Worm (Caenorhabditis elegans) whole organism, mixed stage, embryonic: ENCODE data around the gene clk-1.

Experiments used
- M03D4.4 ChIP-seq: sonication (generic microtip); optimal IDR thresholded peaks from 2 replicates; lab custom pipeline; 2017; ENCODE audit warnings: mild to moderate bottlenecking, missing genetic modification characterization, missing compliant biosample characterization
- bed-3 ChIP-seq: fragments of 200-800 bp; sonication (Bioruptor generic); optimal IDR thresholded peaks from 3 replicates; lab custom pipeline; 2018; ENCODE audit warnings: mild to moderate bottlenecking, missing genetic modification characterization, moderate library complexity, missing compliant biosample characterization
- blmp-1 ChIP-seq: fragments of 150-350 bp; optimal IDR thresholded peaks from 2 replicates; lab custom pipeline; 2014; ENCODE audit warnings: missing biosample characterization, missing genetic modification characterization
- ceh-39 ChIP-seq: fragments of 150-350 bp; optimal IDR thresholded peaks from 2 replicates; lab custom pipeline; 2014; ENCODE audit warnings: missing biosample characterization, missing genetic modification characterization
- ceh-43 ChIP-seq: fragments of 200-800 bp; sonication (Bioruptor generic); optimal IDR thresholded peaks from 2 replicates; lab custom pipeline; 2018; ENCODE audit warnings: mild to moderate bottlenecking, missing genetic modification characterization, moderate library complexity, missing compliant biosample characterization
- ceh-83 ChIP-seq: fragments of 200-800 bp; sonication (Bioruptor generic); optimal IDR thresholded peaks from 2 replicates; lab custom pipeline; 2018; ENCODE audit warnings: mild to moderate bottlenecking, missing genetic modification characterization, missing compliant biosample characterization
- ces-1 ChIP-seq: fragments of 150-350 bp; optimal IDR thresholded peaks from 2 replicates; lab custom pipeline; 2014; ENCODE audit warnings: missing biosample characterization, missing genetic modification reagents, missing genetic modification characterization
- cnd-1 ChIP-seq: fragments of 200-800 bp; sonication (Bioruptor generic); optimal IDR thresholded peaks from 2 replicates; lab custom pipeline; 2018; ENCODE audit warnings: mild to moderate bottlenecking, missing genetic modification characterization, missing compliant biosample characterization
- drap-1 ChIP-seq: fragments of 200-800 bp; sonication (Bioruptor generic); optimal IDR thresholded peaks from 3 replicates; lab custom pipeline; 2018; ENCODE audit warnings: mild to moderate bottlenecking, missing genetic modification characterization, missing compliant biosample characterization
- elt-1 ChIP-seq: sonication (generic microtip); optimal IDR thresholded peaks from 2 replicates; lab custom pipeline; 2017; ENCODE audit warnings: missing genetic modification characterization, mild to moderate bottlenecking, missing compliant biosample characterization, antibody characterized with exemption, moderate library complexity, borderline replicate concordance; ENCODE audit not compliant: insufficient read depth
- elt-3 ChIP-seq: fragments of 150-350 bp; optimal IDR thresholded peaks from 2 replicates; lab custom pipeline; 2014; ENCODE audit warnings: missing biosample characterization, missing genetic modification characterization
- flh-1 ChIP-seq: fragments of 200-800 bp; sonication (Bioruptor generic); optimal IDR thresholded peaks from 2 replicates; lab custom pipeline; 2018; ENCODE audit warnings: mild to moderate bottlenecking, missing genetic modification characterization, moderate library complexity, missing compliant biosample characterization
- ham-2 ChIP-seq: fragments of 200-800 bp; sonication (Bioruptor generic); optimal IDR thresholded peaks from 2 replicates; lab custom pipeline; 2018; ENCODE audit warnings: mild to moderate bottlenecking, missing genetic modification characterization, missing compliant biosample characterization
- hlh-1 ChIP-seq: fragments of 150-350 bp; optimal IDR thresholded peaks from 2 replicates; lab custom pipeline; 2014; ENCODE audit warnings: missing biosample characterization, missing genetic modification reagents, missing genetic modification characterization
- lin-13 ChIP-seq: fragments of 150-350 bp; optimal IDR thresholded peaks from 2 replicates; lab custom pipeline; 2014; ENCODE audit warnings: missing biosample characterization, missing genetic modification characterization
- lin-32 ChIP-seq: fragments of 200-800 bp; sonication (Bioruptor generic); optimal IDR thresholded peaks from 2 replicates; lab custom pipeline; 2018; ENCODE audit warnings: mild to moderate bottlenecking, missing genetic modification characterization, missing compliant biosample characterization
- lsy-2 ChIP-seq: fragments of 150-350 bp; optimal IDR thresholded peaks from 2 replicates; lab custom pipeline; 2014; ENCODE audit warnings: missing biosample characterization, missing genetic modification characterization
- mab-5 ChIP-seq: fragments of 150-350 bp; optimal IDR thresholded peaks from 2 replicates; lab custom pipeline; 2014; ENCODE audit warnings: missing biosample characterization, missing genetic modification characterization
- mep-1 ChIP-seq: fragments of 150-350 bp; optimal IDR thresholded peaks from 2 replicates; lab custom pipeline; 2017; ENCODE audit warnings: missing biosample characterization, missing genetic modification reagents, missing genetic modification characterization, inconsistent platforms
- mls-2 ChIP-seq: sonication (generic microtip); optimal IDR thresholded peaks from 2 replicates; lab custom pipeline; 2016; ENCODE audit warnings: mild to moderate bottlenecking, missing genetic modification characterization, moderate library complexity, missing compliant biosample characterization
- nhr-12 ChIP-seq: fragments of 150-350 bp; optimal IDR thresholded peaks from 2 replicates; lab custom pipeline; 2014; ENCODE audit warnings: missing biosample characterization, missing genetic modification characterization
- nhr-2 ChIP-seq: fragments of 150-350 bp; optimal IDR thresholded peaks from 2 replicates; lab custom pipeline; 2014; ENCODE audit warnings: missing biosample characterization, missing genetic modification characterization
- nhr-28 ChIP-seq: fragments of 150-350 bp; optimal IDR thresholded peaks from 2 replicates; lab custom pipeline; 2014; ENCODE audit warnings: missing biosample characterization, missing genetic modification characterization
- nhr-76 ChIP-seq: sonication (generic microtip); optimal IDR thresholded peaks from 2 replicates; lab custom pipeline; 2017; ENCODE audit warnings: missing biosample characterization, missing genetic modification characterization
- pha-4 ChIP-seq: fragments of 150-350 bp; optimal IDR thresholded peaks from 2 replicates; lab custom pipeline; 2018; ENCODE audit warnings: missing biosample characterization, missing genetic modification reagents, missing genetic modification characterization
- sem-2 ChIP-seq: fragments of 200-800 bp; sonication (Bioruptor generic); optimal IDR thresholded peaks from 2 replicates; lab custom pipeline; 2018; ENCODE audit warnings: mild to moderate bottlenecking, missing genetic modification characterization, missing compliant biosample characterization
- snpc-4 ChIP-seq: fragments of 150-350 bp; optimal IDR thresholded peaks from 2 replicates; lab custom pipeline; 2014; ENCODE audit warnings: missing biosample characterization, missing genetic modification characterization
- sptf-1 ChIP-seq: sonication (generic microtip); optimal IDR thresholded peaks from 2 replicates; lab custom pipeline; 2017; ENCODE audit warnings: mild to moderate bottlenecking, missing genetic modification characterization, moderate library complexity, missing compliant biosample characterization
- tbx-8 ChIP-seq: fragments of 200-800 bp; sonication (Bioruptor generic); optimal IDR thresholded peaks from 2 replicates; lab custom pipeline; 2018; ENCODE audit warnings: mild to moderate bottlenecking, missing genetic modification characterization, moderate library complexity, missing compliant biosample characterization
- unc-120 ChIP-seq: sonication (generic microtip); optimal IDR thresholded peaks from 2 replicates; lab custom pipeline; 2017; ENCODE audit warnings: missing genetic modification characterization, missing compliant biosample characterization; ENCODE audit not compliant: poor library complexity, severe bottlenecking
- unc-62 ChIP-seq: fragments of 150-350 bp; optimal IDR thresholded peaks from 2 replicates; lab custom pipeline; 2014; ENCODE audit warnings: missing biosample characterization, missing genetic modification reagents, missing genetic modification characterization
- zip-8 ChIP-seq: fragments of 150-350 bp; optimal IDR thresholded peaks from 2 replicates; lab custom pipeline; 2014; ENCODE audit warnings: missing biosample characterization, missing genetic modification characterization

The clk-1 gene

ce11 chrIII:5308278-5308677, 30.6 kb downstream of the clk-1 start, which contains the start of gene mog-3:
Gene mog-3, plus strand, starts transcription at chrIII:5308596.
- TF ChIP-seq sptf-1 (peak; percentile 56), ceh-39 (tag; lab: Kevin White, UChicago) (peak; percentile 40), blmp-1 (no peak), ham-2 (GFP tag; lab: Kevin White, UChicago) (peak; percentile 12), unc-120 (peak; percentile 34), lsy-2 (tag; lab: Kevin White, UChicago) (peak; percentile 58), cnd-1 (tag; lab: Kevin White, UChicago) (peak; percentile 30), ceh-83 (GFP tag; lab: Kevin White, UChicago) (no peak), nhr-2 (tag; lab: Kevin White, UChicago) (peak; percentile 79), lin-13 (peak; percentile 29), hlh-1 (tag; lab: Kevin White, UChicago) (peak; percentile 27), M03D4.4 (tag; lab: Kevin White, UChicago) (no peak), lin-32 (GFP tag; lab: Kevin White, UChicago) (peak; percentile 6), elt-3 (tag; lab: Kevin White, UChicago) (no peak), ces-1 (peak; percentile 58), mep-1 (peak; percentile 73), zip-8 (tag; lab: Kevin White, UChicago) (peak; percentile 87), pha-4 (tag; lab: Kevin White, UChicago) (peak; percentile 25)

ce11 chrIII:5310403-5310802, 32.7 kb downstream of the clk-1 start:
- TF ChIP-seq ceh-43 (GFP tag; lab: Kevin White, UChicago) (no peak), ceh-39 (tag; lab: Kevin White, UChicago) (no peak), pha-4 (tag; lab: Kevin White, UChicago) (no peak), mab-5 (tag; lab: Kevin White, UChicago) (no peak), zip-8 (tag; lab: Kevin White, UChicago) (no peak), lin-13 (no peak), ceh-83 (GFP tag; lab: Kevin White, UChicago) (no peak), ham-2 (GFP tag; lab: Kevin White, UChicago) (no peak), bed-3 (GFP tag; lab: Kevin White, UChicago) (no peak), sptf-1 (no peak), lin-32 (GFP tag; lab: Kevin White, UChicago) (no peak), drap-1 (no peak)

- no peak for TF ChIP-seq nhr-76 (tag; lab: Kevin White, UChicago)
- TF ChIP-seq ham-2 (GFP tag; lab: Kevin White, UChicago), result no peak
- no peak for TF ChIP-seq ceh-43 (GFP tag; lab: Kevin White, UChicago)
- no peak for TF ChIP-seq snpc-4 (tag; lab: Kevin White, UChicago)
- TF ChIP-seq lin-13, result no peak
- TF ChIP-seq ceh-83 (GFP tag; lab: Kevin White, UChicago), result no peak
- no peak for TF ChIP-seq nhr-28 (tag; lab: Kevin White, UChicago)
- no peak for TF ChIP-seq lsy-2 (tag; lab: Kevin White, UChicago)
- no peak for TF ChIP-seq sem-2 (GFP tag; lab: Kevin White, UChicago)
- no peak for TF ChIP-seq nhr-2 (tag; lab: Kevin White, UChicago)
- TF ChIP-seq lin-32 (GFP tag; lab: Kevin White, UChicago), result no peak
- no peak for TF ChIP-seq elt-1 (tag; lab: Kevin White, UChicago)
Measured at ce11 chrIII:5310940-5311339, 33.2 kb downstream of the clk-1 start, which contains the start of gene pqe-1. Gene pqe-1, plus strand, starts transcription at chrIII:5311240.

- TF ChIP-seq bed-3 (GFP tag; lab: Kevin White, UChicago) (no peak), unc-62 (GFP tag; lab: Kevin White, UChicago) (no peak), sptf-1 (no peak), pha-4 (tag; lab: Kevin White, UChicago) (no peak), tbx-8 (GFP tag; lab: Kevin White, UChicago) (no peak), ham-2 (GFP tag; lab: Kevin White, UChicago) (no peak), flh-1 (no peak), nhr-2 (tag; lab: Kevin White, UChicago) (no peak), lin-13 (no peak), ceh-43 (GFP tag; lab: Kevin White, UChicago) (no peak), M03D4.4 (tag; lab: Kevin White, UChicago) (no peak), elt-3 (tag; lab: Kevin White, UChicago) (no peak), mls-2 (tag; lab: Kevin White, UChicago) (no peak), lsy-2 (tag; lab: Kevin White, UChicago) (no peak), unc-120 (no peak), nhr-76 (tag; lab: Kevin White, UChicago) (no peak), drap-1 (no peak), nhr-12 (tag; lab: Kevin White, UChicago) (no peak), snpc-4 (tag; lab: Kevin White, UChicago) (no peak), elt-1 (tag; lab: Kevin White, UChicago) (no peak)
Measured at ce11 chrIII:5318610-5319009, 40.9 kb downstream of the clk-1 start.
